Fruit fly (Drosophila melanogaster): ENCODE results near the gene CG15059.
A peak's percentile ranks its signal among the peaks of the same experiment; 100 is the strongest.

Gene CG15059

dm6 chrX:18243376-18244272 is 15.7 kb downstream of the CG15059 start:
- TF ChIP-seq Dif (GFP tag; optimal IDR thresholded peaks at IDR 0.05; ENCODE audit: partially characterized antibody), result no peak
- peak in 1 of 2 experiments; percentile 62 for TF ChIP-seq dl (GFP tag; optimal IDR thresholded peaks at IDR 0.05; ENCODE audit: insufficient read depth in 1 of 2, partially characterized antibody in 2 of 2)
- TF ChIP-seq rgr (GFP tag; optimal IDR thresholded peaks at IDR 0.05), result no peak

- no peak for TF ChIP-seq CrebA (GFP tag; optimal IDR thresholded peaks at IDR 0.05; ENCODE audit: borderline replicate concordance)
- TF ChIP-seq dl (GFP tag; optimal IDR thresholded peaks at IDR 0.05; ENCODE audit: insufficient read depth in 1 of 2, partially characterized antibody in 2 of 2), result no peak
- no peak for TF ChIP-seq fru (GFP tag; optimal IDR thresholded peaks at IDR 0.05)
- no peak for TF ChIP-seq Vsx2 (GFP tag; optimal IDR thresholded peaks at IDR 0.05; ENCODE audit: partially characterized antibody)
Measured at dm6 chrX:18243184-18243375, 16.2 kb downstream of the CG15059 start, which contains the start of gene upd2. Gene upd2 (minus strand): TSS chrX:18243284.

- TF ChIP-seq CG32264 (GFP tag; optimal IDR thresholded peaks at IDR 0.05), result no peak
Measured at dm6 chrX:18241267-18241666, 18.1 kb downstream of the CG15059 start.

dm6 chrX:18239301-18239700 is 20.0 kb downstream of the CG15059 start:
- TF ChIP-seq Myc (optimal IDR thresholded peaks at IDR 0.05), result peak; percentile 83
- TF ChIP-seq N (GFP tag; optimal IDR thresholded peaks at IDR 0.05), result peak; percentile 3
- peak in 1 of 2 experiments; percentile 6 for TF ChIP-seq dl (GFP tag; optimal IDR thresholded peaks at IDR 0.05; ENCODE audit: insufficient read depth in 1 of 2, partially characterized antibody in 2 of 2)
- TF ChIP-seq dmrt93B (GFP tag; optimal IDR thresholded peaks at IDR 0.05), result no peak
- peak; percentile 42 for TF ChIP-seq Vsx2 (GFP tag; optimal IDR thresholded peaks at IDR 0.05; ENCODE audit: partially characterized antibody)
- TF ChIP-seq h (GFP tag; optimal IDR thresholded peaks at IDR 0.05), result peak; percentile 75
- TF ChIP-seq fru (GFP tag; optimal IDR thresholded peaks at IDR 0.05), result peak; percentile 14
- TF ChIP-seq lola (GFP tag; optimal IDR thresholded peaks at IDR 0.05), result peak; percentile 60
- TF ChIP-seq Dif (GFP tag; optimal IDR thresholded peaks at IDR 0.05; ENCODE audit: partially characterized antibody), result peak; percentile 62
- no peak for TF ChIP-seq CG9705 (GFP tag; optimal IDR thresholded peaks at IDR 0.05)

dm6 chrX:18238449-18238848 is 20.9 kb downstream of the CG15059 start:
- TF ChIP-seq lola (GFP tag; optimal IDR thresholded peaks at IDR 0.05) (no peak), N (GFP tag; optimal IDR thresholded peaks at IDR 0.05) (no peak), Myc (optimal IDR thresholded peaks at IDR 0.05) (no peak), Vsx2 (GFP tag; optimal IDR thresholded peaks at IDR 0.05; ENCODE audit: partially characterized antibody) (no peak), Jra (GFP tag; optimal IDR thresholded peaks at IDR 0.05) (no peak), Hr83 (GFP tag; optimal IDR thresholded peaks at IDR 0.05; ENCODE audit: poor library complexity, severe bottlenecking) (no peak)

- TF ChIP-seq Hnf4 (GFP tag; optimal IDR thresholded peaks at IDR 0.05), result no peak
- TF ChIP-seq N (GFP tag; optimal IDR thresholded peaks at IDR 0.05), result no peak
- TF ChIP-seq jim (GFP tag; optimal IDR thresholded peaks at IDR 0.05), result no peak
Measured at dm6 chrX:18237886-18238285, 21.4 kb downstream of the CG15059 start.

dm6 chrX:18225976-18226375 is 33.3 kb downstream of the CG15059 start, which contains the start of gene CG33639:
Gene CG33639 (minus strand): TSS chrX:18226076.
- TF ChIP-seq Dfd (GFP tag; optimal IDR thresholded peaks at IDR 0.05), result peak; percentile 40
- TF ChIP-seq pan (optimal IDR thresholded peaks at IDR 0.05), result no peak
- TF ChIP-seq dsf (GFP tag; optimal IDR thresholded peaks at IDR 0.05; ENCODE audit: borderline replicate concordance), result no peak

dm6 chrX:18208930-18209477 is 50.3 kb downstream of the CG15059 start, which contains the start of gene Him:
Gene Him (plus strand): TSS chrX:18209427.
- TF ChIP-seq CrebA (GFP tag; optimal IDR thresholded peaks at IDR 0.05; ENCODE audit: borderline replicate concordance) (no peak), Hr78 (GFP tag; optimal IDR thresholded peaks at IDR 0.05) (no peak), Sp1 (GFP tag; optimal IDR thresholded peaks at IDR 0.05) (no peak), CG9705 (GFP tag; optimal IDR thresholded peaks at IDR 0.05) (no peak), GATAd (GFP tag; optimal IDR thresholded peaks at IDR 0.05) (no peak), Dif (GFP tag; optimal IDR thresholded peaks at IDR 0.05; ENCODE audit: partially characterized antibody) (no peak), sv (GFP tag; optimal IDR thresholded peaks at IDR 0.05) (no peak), ey (GFP tag; optimal IDR thresholded peaks at IDR 0.05) (no peak), OdsH (GFP tag; optimal IDR thresholded peaks at IDR 0.05) (no peak)

All from whole organism, wandering third instar larva.